Fruit fly (Drosophila melanogaster) whole organism, embryonic: ENCODE results near the gene tra.

ENCODE experiments used
- Atf6 ChIP-seq: fragments of 200-800 bp; sonication (Bioruptor generic); IDR thresholded peaks from 2 replicates; pipeline ENCODE4 v1.3.6; 2022; ENCODE audit warnings: missing biosample characterization, missing genetic modification characterization
- B-H1 ChIP-seq: fragments of 200-800 bp; sonication (Bioruptor generic); IDR thresholded peaks from 3 replicates; pipeline ENCODE4 v1.3.6; 2022; ENCODE audit warnings: missing biosample characterization, missing genetic modification characterization
- CG10267 ChIP-seq: fragments of 200-800 bp; sonication (Bioruptor generic); optimal IDR thresholded peaks from 2 replicates; lab custom pipeline; 2018; ENCODE audit warnings: missing biosample characterization, mild to moderate bottlenecking, missing genetic modification characterization, moderate library complexity
- CG10959 ChIP-seq: fragments of 200-800 bp; sonication (Bioruptor generic); IDR thresholded peaks from 2 replicates; pipeline ENCODE4 v1.3.6; 2022; ENCODE audit warnings: missing biosample characterization, missing genetic modification characterization
- CG12659 ChIP-seq: fragments of 200-800 bp; sonication (Bioruptor generic); optimal IDR thresholded peaks from 3 replicates; lab custom pipeline; 2017; ENCODE audit warnings: mild to moderate bottlenecking, missing biosample characterization, missing genetic modification reagents, missing genetic modification characterization
- CG13287 ChIP-seq: fragments of 200-800 bp; sonication (Bioruptor generic); IDR thresholded peaks from 2 replicates; pipeline ENCODE4 v1.3.6; 2022; ENCODE audit warnings: missing biosample characterization, missing genetic modification characterization; ENCODE audit not compliant: partially characterized antibody
- CG13296 ChIP-seq: fragments of 200-800 bp; sonication (Bioruptor generic); optimal IDR thresholded peaks from 3 replicates; lab custom pipeline; 2018; ENCODE audit warnings: missing biosample characterization, mild to moderate bottlenecking, missing genetic modification characterization
- CG15696 ChIP-seq: fragments of 200-800 bp; sonication (Bioruptor generic); optimal IDR thresholded peaks from 2 replicates; lab custom pipeline; 2019; ENCODE audit warnings: missing biosample characterization, mild to moderate bottlenecking, missing genetic modification characterization, moderate library complexity
- CG1603 ChIP-seq: fragments of 200-800 bp; sonication (Bioruptor generic); optimal IDR thresholded peaks from 2 replicates; lab custom pipeline; 2019; ENCODE audit warnings: missing biosample characterization, mild to moderate bottlenecking, missing genetic modification characterization, moderate library complexity
- CG16813 ChIP-seq: fragments of 200-800 bp; sonication (Bioruptor generic); IDR thresholded peaks from 3 replicates; pipeline ENCODE4 v1.3.6; 2022; ENCODE audit warnings: missing biosample characterization, missing genetic modification characterization; ENCODE audit not compliant: partially characterized antibody
- CG2116 ChIP-seq: fragments of 200-800 bp; sonication (Bioruptor generic); optimal IDR thresholded peaks from 3 replicates; lab custom pipeline; 2018; ENCODE audit warnings: missing biosample characterization, mild to moderate bottlenecking, missing genetic modification characterization
- CG2129 ChIP-seq: fragments of 200-800 bp; sonication (Bioruptor generic); IDR thresholded peaks from 2 replicates; pipeline ENCODE4 v1.3.6; 2022; ENCODE audit warnings: missing biosample characterization, missing genetic modification characterization; ENCODE audit not compliant: partially characterized antibody
- CG2202 ChIP-seq: fragments of 200-800 bp; sonication (Bioruptor generic); optimal IDR thresholded peaks from 2 replicates; lab custom pipeline; 2018; ENCODE audit warnings: missing biosample characterization, mild to moderate bottlenecking, missing genetic modification characterization
- CG30020 ChIP-seq: fragments of 200-800 bp; optimal IDR thresholded peaks from 2 replicates; lab custom pipeline; 2019; ENCODE audit warnings: missing biosample characterization, mild to moderate bottlenecking, missing genetic modification characterization, moderate library complexity
- CG30431 ChIP-seq: fragments of 200-800 bp; sonication (Bioruptor generic); optimal IDR thresholded peaks from 2 replicates; lab custom pipeline; 2017; ENCODE audit warnings: missing biosample characterization, missing genetic modification characterization
- CG31441 ChIP-seq: fragments of 200-800 bp; sonication (Bioruptor generic); IDR thresholded peaks from 2 replicates; pipeline ENCODE4 v1.3.6; 2022; ENCODE audit warnings: missing biosample characterization, missing genetic modification characterization
- CG4617 ChIP-seq: fragments of 200-800 bp; sonication (Bioruptor generic); optimal IDR thresholded peaks from 3 replicates; lab custom pipeline; 2016; ENCODE audit warnings: missing biosample characterization, missing genetic modification characterization, borderline replicate concordance
- CG5180 ChIP-seq: fragments of 200-800 bp; sonication (Bioruptor generic); optimal IDR thresholded peaks from 3 replicates; lab custom pipeline; 2017; ENCODE audit warnings: missing biosample characterization, missing genetic modification characterization, mild to moderate bottlenecking, moderate library complexity, missing genetic modification reagents
- CG6765 ChIP-seq: fragments of 200-800 bp; sonication (Bioruptor generic); optimal IDR thresholded peaks from 3 replicates; lab custom pipeline; 2017; ENCODE audit warnings: missing biosample characterization, mild to moderate bottlenecking, missing genetic modification characterization
- CG7987 ChIP-seq: fragments of 200-800 bp; sonication (Bioruptor generic); optimal IDR thresholded peaks from 2 replicates; lab custom pipeline; 2018; ENCODE audit warnings: missing biosample characterization, mild to moderate bottlenecking, missing genetic modification characterization, moderate library complexity
- CG8924 ChIP-seq: fragments of 200-800 bp; optimal IDR thresholded peaks from 3 replicates; lab custom pipeline; 2019; ENCODE audit warnings: missing biosample characterization, mild to moderate bottlenecking, missing genetic modification characterization, moderate library complexity
- CG9437 ChIP-seq: fragments of 200-800 bp; sonication (Bioruptor generic); optimal IDR thresholded peaks from 2 replicates; lab custom pipeline; 2018; ENCODE audit warnings: missing biosample characterization, mild to moderate bottlenecking, missing genetic modification characterization
- D19A ChIP-seq: fragments of 200-800 bp; optimal IDR thresholded peaks from 3 replicates; lab custom pipeline; 2019; ENCODE audit warnings: missing biosample characterization, mild to moderate bottlenecking, missing genetic modification characterization, moderate library complexity
- Dp ChIP-seq: fragments of 200-800 bp; sonication (Bioruptor generic); optimal IDR thresholded peaks from 2 replicates; lab custom pipeline; 2018; ENCODE audit warnings: missing biosample characterization, mild to moderate bottlenecking, missing genetic modification characterization, moderate library complexity
- E2f1 ChIP-seq: fragments of 200-800 bp; sonication (Bioruptor generic); IDR thresholded peaks from 2 replicates; pipeline ENCODE4 v1.3.6; 2022; ENCODE audit warnings: missing biosample characterization, missing genetic modification characterization
- E2f2 ChIP-seq: fragments of 200-800 bp; sonication (Bioruptor generic); IDR thresholded peaks from 2 replicates; pipeline ENCODE4 v1.3.6; 2022; ENCODE audit warnings: missing biosample characterization, missing genetic modification characterization
- Ets65A ChIP-seq: fragments of 200-800 bp; sonication (Bioruptor generic); peaks from one replicate; lab custom pipeline; 2016; ENCODE audit warnings: missing biosample characterization, missing genetic modification characterization
- HmgD ChIP-seq: fragments of 200-800 bp; sonication (Bioruptor generic); optimal IDR thresholded peaks from 3 replicates; lab custom pipeline; 2016; ENCODE audit warnings: missing biosample characterization, missing genetic modification characterization
- Optix ChIP-seq: fragments of 200-800 bp; sonication (Bioruptor generic); IDR thresholded peaks from 3 replicates; pipeline ENCODE4 v1.3.6; 2022; ENCODE audit warnings: missing biosample characterization, missing genetic modification characterization
- Scr ChIP-seq: fragments of 200-800 bp; sonication (Bioruptor generic); IDR thresholded peaks from 2 replicates; pipeline ENCODE4 v1.3.6; 2022; ENCODE audit warnings: missing biosample characterization, missing genetic modification characterization; ENCODE audit not compliant: partially characterized antibody
- Side ChIP-seq: fragments of 200-800 bp; sonication (Bioruptor generic); optimal IDR thresholded peaks from 2 replicates; lab custom pipeline; 2016; ENCODE audit warnings: missing biosample characterization, missing genetic modification characterization
- YL-1 ChIP-seq: fragments of 200-800 bp; sonication (Bioruptor generic); optimal IDR thresholded peaks from 3 replicates; lab custom pipeline; 2017; ENCODE audit warnings: missing biosample characterization, mild to moderate bottlenecking, missing genetic modification characterization
- ab ChIP-seq: fragments of 200-800 bp; sonication (Bioruptor generic); optimal IDR thresholded peaks from 2 replicates; lab custom pipeline; 2016; ENCODE audit warnings: missing biosample characterization, missing genetic modification characterization
- bigmax ChIP-seq: fragments of 200-800 bp; sonication (Bioruptor generic); optimal IDR thresholded peaks from 2 replicates; lab custom pipeline; 2018; ENCODE audit warnings: missing biosample characterization, mild to moderate bottlenecking, missing genetic modification characterization
- chif ChIP-seq, 2 experiments: fragments of 200-800 bp; sonication (Bioruptor generic); optimal IDR thresholded peaks; 3 replicates each; lab custom pipeline; 2016; ENCODE audit warnings: missing biosample characterization in 2 of 2, missing genetic modification characterization in 2 of 2
- ci ChIP-seq: fragments of 200-800 bp; sonication (Bioruptor generic); IDR thresholded peaks from 3 replicates; pipeline ENCODE4 v1.3.6; 2022; ENCODE audit warnings: missing biosample characterization, missing genetic modification characterization
- gem ChIP-seq: fragments of 200-800 bp; sonication (Bioruptor generic); optimal IDR thresholded peaks from 2 replicates; lab custom pipeline; 2019; ENCODE audit warnings: missing biosample characterization, mild to moderate bottlenecking, missing genetic modification characterization, moderate library complexity
- gfzf ChIP-seq: fragments of 200-800 bp; sonication (Bioruptor generic); optimal IDR thresholded peaks from 2 replicates; lab custom pipeline; 2016; ENCODE audit warnings: missing biosample characterization, mild to moderate bottlenecking, missing genetic modification characterization, moderate library complexity
- nerfin-1 ChIP-seq: fragments of 200-800 bp; sonication (Bioruptor generic); optimal IDR thresholded peaks from 3 replicates; lab custom pipeline; 2019; ENCODE audit warnings: missing biosample characterization, mild to moderate bottlenecking, missing genetic modification characterization, moderate library complexity
- nerfin-2 ChIP-seq: fragments of 200-800 bp; sonication (Bioruptor generic); IDR thresholded peaks from 2 replicates; pipeline ENCODE4 v1.3.6; 2022; ENCODE audit warnings: missing biosample characterization, missing genetic modification characterization; ENCODE audit not compliant: partially characterized antibody
- pzg ChIP-seq: fragments of 200-800 bp; sonication (Bioruptor generic); optimal IDR thresholded peaks from 3 replicates; lab custom pipeline; 2018; ENCODE audit warnings: missing biosample characterization, mild to moderate bottlenecking, missing genetic modification characterization, moderate library complexity
- schlank ChIP-seq: fragments of 200-800 bp; sonication (Bioruptor generic); optimal IDR thresholded peaks from 2 replicates; lab custom pipeline; 2018; ENCODE audit warnings: missing biosample characterization, mild to moderate bottlenecking, missing genetic modification characterization
- sna ChIP-seq: fragments of 200-800 bp; sonication (Bioruptor generic); IDR thresholded peaks from 2 replicates; pipeline ENCODE4 v1.3.6; 2022; ENCODE audit warnings: missing biosample characterization, missing genetic modification characterization; ENCODE audit not compliant: partially characterized antibody
- sr ChIP-seq: fragments of 200-800 bp; sonication (Bioruptor generic); IDR thresholded peaks from 3 replicates; pipeline ENCODE4 v1.3.6; 2022; ENCODE audit warnings: missing biosample characterization, missing genetic modification characterization
- ssp ChIP-seq: fragments of 200-800 bp; sonication (Bioruptor generic); IDR thresholded peaks from 2 replicates; pipeline ENCODE4 v1.3.6; 2022; ENCODE audit warnings: missing biosample characterization, missing genetic modification characterization
- tap ChIP-seq: fragments of 200-800 bp; optimal IDR thresholded peaks from 3 replicates; lab custom pipeline; 2019; ENCODE audit warnings: missing biosample characterization, mild to moderate bottlenecking, missing genetic modification characterization, moderate library complexity
- wdn ChIP-seq: fragments of 200-800 bp; sonication (Bioruptor generic); IDR thresholded peaks from 2 replicates; pipeline ENCODE4 v1.3.6; 2022; ENCODE audit warnings: missing biosample characterization, missing genetic modification characterization
- yki ChIP-seq: fragments of >200 bp; optimal IDR thresholded peaks from 3 replicates; lab custom pipeline; 2018
- zfh2 ChIP-seq: fragments of 200-800 bp; sonication (Bioruptor generic); optimal IDR thresholded peaks from 2 replicates; lab custom pipeline; 2016; ENCODE audit warnings: missing biosample characterization, missing genetic modification characterization

Gene tra

DNA sequence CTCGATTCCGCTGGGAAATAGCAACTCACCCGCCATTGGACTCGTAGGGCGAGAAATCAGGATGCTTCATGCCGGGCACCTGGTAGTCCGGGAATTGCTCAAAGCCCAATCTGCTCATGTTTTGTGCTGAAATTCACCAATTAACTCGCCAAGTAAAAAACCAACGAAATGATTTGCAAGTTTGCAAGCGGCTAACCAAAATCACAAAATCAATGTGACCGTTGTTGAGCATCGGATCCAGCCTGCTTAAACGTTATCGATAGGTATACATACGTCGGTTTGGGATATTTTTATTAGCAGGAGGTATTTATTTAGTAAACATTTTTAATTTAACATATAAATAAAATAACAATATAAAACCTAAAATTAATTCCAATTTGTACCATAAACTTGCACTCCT is 19.4 kb upstream of the tra start, which contains the start of gene Prosbeta6 (continued):
- TF ChIP-seq CG12659 (peak; percentile 39), CG2116 (GFP tag; lab: Kevin White, UChicago) (peak; percentile 16), sna (0 out of 2 replicates have a peak, but pooled peaks have one; percentile 45), YL-1 (GFP tag; lab: Kevin White, UChicago) (peak; percentile 13), gfzf (GFP tag; lab: Kevin White, UChicago) (peak; percentile 69), bigmax (peak; percentile 56), nerfin-1 (tag; lab: Kevin White, UChicago) (peak; percentile 47), CG30020 (peak; percentile 14), Ets65A (no peak), E2f1 (GFP tag; lab: Robert Waterston, UW) (no peak), CG30431 (GFP tag; lab: Kevin White, UChicago) (no peak), CG4617 (GFP tag; lab: Kevin White, UChicago) (peak; percentile 29), CG7987 (GFP tag; lab: Kevin White, UChicago) (no peak), CG10267 (tag; lab: Kevin White, UChicago) (peak; percentile 22), CG1603 (tag; lab: Kevin White, UChicago) (peak; percentile 25), Scr (GFP tag; lab: Robert Waterston, UW) (peak; percentile 59), Atf6 (GFP tag; lab: Robert Waterston, UW) (no peak), CG2129 (GFP tag; lab: Robert Waterston, UW) (0 out of 2 replicates have a peak, but pooled peaks have one; percentile 12), CG13287 (GFP tag; lab: Robert Waterston, UW) (peak; percentile 71), Dp (GFP tag; lab: Kevin White, UChicago) (peak; percentile 44), CG16813 (GFP tag; lab: Robert Waterston, UW) (peak; percentile 44; the same call in 2 of the 3 replicates), pzg (GFP tag; lab: Kevin White, UChicago) (peak; percentile 66), E2f2 (GFP tag; lab: Robert Waterston, UW) (peak; percentile 48)

- no peak for TF ChIP-seq D19A (tag; lab: Kevin White, UChicago)
- 0 out of 3 replicates have a peak, but pooled peaks have one; percentile 27 for TF ChIP-seq sr (GFP tag; lab: Robert Waterston, UW)
- TF ChIP-seq yki (lab: Kevin White, UChicago), result no peak
- TF ChIP-seq CG6765 (GFP tag; lab: Kevin White, UChicago), result no peak
- TF ChIP-seq pzg (GFP tag; lab: Kevin White, UChicago), result peak; percentile 68
- TF ChIP-seq B-H1, result peak; percentile 24; the same call in 2 of the 3 replicates
- TF ChIP-seq tap (tag; lab: Kevin White, UChicago), result peak; percentile 18
- TF ChIP-seq ab (GFP tag; lab: Kevin White, UChicago), result peak; percentile 12
- TF ChIP-seq CG9437 (GFP tag; lab: Kevin White, UChicago), result no peak
- peak; percentile 1 for TF ChIP-seq CG8924 (tag; lab: Kevin White, UChicago)
- TF ChIP-seq ci, result peak; percentile 87; the same call in 2 of the 3 replicates
- no peak; the same call in 1 of the 2 replicates for TF ChIP-seq CG10959 (GFP tag; lab: Robert Waterston, UW)
- peak; percentile 12 for TF ChIP-seq Side (GFP tag; lab: Kevin White, UChicago)
- peak; percentile 11; the same call in 1 of the 2 replicates for TF ChIP-seq CG31441 (GFP tag; lab: Robert Waterston, UW)
- TF ChIP-seq CG13296 (GFP tag; lab: Kevin White, UChicago), result peak; percentile 28
- no peak for TF ChIP-seq CG2202 (tag; lab: Kevin White, UChicago)
- peak; percentile 37 for TF ChIP-seq YL-1 (GFP tag; lab: Kevin White, UChicago)
- peak; percentile 48 for TF ChIP-seq gem (tag; lab: Kevin White, UChicago)
- peak; percentile 59 for TF ChIP-seq schlank (tag; lab: Kevin White, UChicago)
- peak; percentile 50; the same call in 2 of the 3 replicates for TF ChIP-seq Optix
- TF ChIP-seq HmgD, result peak; percentile 78
- TF ChIP-seq nerfin-2, result no peak
- peak; percentile 22 to 41 for TF ChIP-seq chif (GFP tag; optimal IDR thresholded peaks at IDR 0.05; lab: Kevin White, UChicago)
- TF ChIP-seq wdn, result peak; percentile 66
- no peak for TF ChIP-seq CG5180 (GFP tag; lab: Kevin White, UChicago)
- TF ChIP-seq ssp, result peak; percentile 46
- peak; percentile 75 for TF ChIP-seq zfh2 (GFP tag; lab: Kevin White, UChicago)
- TF ChIP-seq CG15696 (tag; lab: Kevin White, UChicago), result no peak
Measured at dm6 chr3L:16609120-16609519, 18.3 kb upstream of the tra start, which contains the start of gene CG4098. TSS of gene CG4098 (minus strand) at chr3L:16609347.
